Fruit fly (Drosophila melanogaster) whole organism, embryonic: ENCODE data around the gene tyn.

Source experiments
- cas ChIP-seq: fragments of 200-800 bp; sonication (Bioruptor generic); IDR thresholded peaks from 2 replicates; pipeline ENCODE4 v1.3.6; 2022; ENCODE audit warnings: missing biosample characterization, missing genetic modification characterization
- run ChIP-seq: fragments of 200-800 bp; sonication (Bioruptor generic); optimal IDR thresholded peaks from 3 replicates; lab custom pipeline; 2018; ENCODE audit warnings: missing biosample characterization, mild to moderate bottlenecking, missing genetic modification characterization

dm6 chrX:145081-145480 lies 5.0 kb downstream of the tyn start:
- TF ChIP-seq cas (GFP tag; lab: Robert Waterston, UW): no peak
- no peak for TF ChIP-seq run
